Worm (Caenorhabditis elegans): Measurements from ENCODE around the gene fbxb-118.

The fbxb-118 gene

DNA sequence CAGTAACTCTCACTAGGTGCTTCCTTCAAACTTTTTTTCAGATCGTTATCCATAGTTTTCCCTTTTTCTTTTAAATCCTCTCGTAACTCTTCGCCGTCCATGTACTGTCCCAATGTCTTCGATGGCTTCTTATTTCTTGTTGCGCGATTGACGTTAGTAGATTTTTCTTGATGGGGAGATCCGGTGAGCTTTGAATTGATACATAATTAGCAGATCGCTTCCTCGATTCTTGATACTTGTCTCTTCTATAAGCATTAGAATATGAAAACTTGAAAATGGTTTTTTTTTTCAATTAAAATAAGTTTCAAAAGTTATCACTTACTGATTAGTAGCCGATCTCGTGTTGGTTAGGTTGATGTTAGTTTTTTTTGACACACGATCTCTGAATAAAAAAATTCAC is 18.5 kb downstream of the fbxb-118 start, which contains the start of gene K07D4.2:
Gene K07D4.2 (minus strand): TSS at position 101 of the 400 bp plus-strand sequence.
- TF ChIP-seq ceh-88 (GFP tag; IDR thresholded peaks at IDR 0.05) (no peak), efl-1 (optimal IDR thresholded peaks at IDR 0.05) (no peak), efl-1 (GFP tag; optimal IDR thresholded peaks at IDR 0.05 in 1 of 2) (no peak), fkh-10 (GFP tag; optimal IDR thresholded peaks at IDR 0.05) (no peak), pag-3 (tag; optimal IDR thresholded peaks at IDR 0.05; ENCODE audit: borderline replicate concordance, insufficient read depth) (no peak), ama-1 (optimal IDR thresholded peaks at IDR 0.05) (no peak), jun-1 (tag; optimal IDR thresholded peaks at IDR 0.05) (no peak), nhr-47 (tag; optimal IDR thresholded peaks at IDR 0.05) (no peak), ztf-4 (tag; optimal IDR thresholded peaks at IDR 0.05) (no peak), sox-4 (tag; optimal IDR thresholded peaks at IDR 0.05) (no peak), C16A3.4 (tag; optimal IDR thresholded peaks at IDR 0.05) (no peak), snu-23 (GFP tag; optimal IDR thresholded peaks at IDR 0.05) (no peak), hlh-4 (tag; optimal IDR thresholded peaks at IDR 0.05) (no peak), unc-86 (tag; optimal IDR thresholded peaks at IDR 0.05) (no peak), lin-15B (tag; optimal IDR thresholded peaks at IDR 0.05) (no peak), nhr-28 (tag; optimal IDR thresholded peaks at IDR 0.05) (no peak), nhr-20 (tag; optimal IDR thresholded peaks at IDR 0.05) (no peak), nhr-71 (tag; optimal IDR thresholded peaks at IDR 0.05) (no peak), efl-3 (GFP tag; optimal IDR thresholded peaks at IDR 0.05) (no peak), hlh-17 (GFP tag; optimal IDR thresholded peaks at IDR 0.05; ENCODE audit: borderline replicate concordance) (no peak)

DNA sequence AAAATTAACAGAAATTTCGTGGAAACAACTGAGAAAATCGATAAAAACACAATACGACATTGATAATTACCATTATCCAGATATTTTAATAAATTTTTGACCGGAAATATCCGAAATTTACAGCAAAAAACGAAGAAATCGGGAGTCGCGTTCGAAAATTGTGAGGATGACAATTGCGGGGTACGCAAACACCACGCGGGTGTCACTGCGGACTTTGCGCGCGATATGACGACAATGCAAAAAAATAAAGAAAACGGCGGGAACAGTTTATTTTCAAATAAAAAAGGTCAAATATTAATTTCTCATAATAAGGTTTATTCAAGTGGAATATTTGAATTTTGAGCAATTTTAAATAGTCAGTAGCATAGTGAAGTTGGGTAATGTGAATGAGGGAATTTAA is 19.5 kb downstream of the fbxb-118 start, which contains the start of gene rpn-11:
Gene rpn-11 (minus strand): TSS at position 198 of the 400 bp plus-strand sequence.
- TF ChIP-seq ztf-4 (tag; optimal IDR thresholded peaks at IDR 0.05), result peak; percentile 62
- peak; percentile 81 for TF ChIP-seq grh-1 (GFP tag; IDR thresholded peaks at IDR 0.05)
- TF ChIP-seq tlp-1 (tag; optimal IDR thresholded peaks at IDR 0.05), result no peak
- TF ChIP-seq ceh-88 (GFP tag; IDR thresholded peaks at IDR 0.05), result peak; percentile 64; the same call in 1 of the 2 replicates
- peak; percentile 85 for TF ChIP-seq fkh-10 (GFP tag; optimal IDR thresholded peaks at IDR 0.05)
- peak; percentile 94 for TF ChIP-seq nhr-71 (tag; optimal IDR thresholded peaks at IDR 0.05)
- no peak for TF ChIP-seq nhr-76 (tag; optimal IDR thresholded peaks at IDR 0.05)
- TF ChIP-seq jun-1 (tag; optimal IDR thresholded peaks at IDR 0.05), result peak; percentile 71
- TF ChIP-seq hlh-17 (GFP tag; optimal IDR thresholded peaks at IDR 0.05; ENCODE audit: borderline replicate concordance), result no peak
- peak; percentile 79 for TF ChIP-seq pax-3 (tag; optimal IDR thresholded peaks at IDR 0.05)
- TF ChIP-seq ceh-82 (tag; optimal IDR thresholded peaks at IDR 0.05), result peak; percentile 79 to 92 (median 87)
- no peak for TF ChIP-seq alr-1 (tag; optimal IDR thresholded peaks at IDR 0.05; ENCODE audit: borderline replicate concordance)
- TF ChIP-seq mab-9 (GFP tag; IDR thresholded peaks at IDR 0.05), result peak; percentile 75
- peak; percentile 91 for TF ChIP-seq tbx-2 (tag; optimal IDR thresholded peaks at IDR 0.05)
- TF ChIP-seq nhr-47 (tag; optimal IDR thresholded peaks at IDR 0.05), result peak; percentile 94
- peak; percentile 98 for TF ChIP-seq lin-35 (GFP tag; optimal IDR thresholded peaks at IDR 0.05)
- no peak for TF ChIP-seq ets-5 (GFP tag; IDR thresholded peaks at IDR 0.05)
- TF ChIP-seq pag-3 (tag; optimal IDR thresholded peaks at IDR 0.05; ENCODE audit: borderline replicate concordance, insufficient read depth), result no peak
- peak; percentile 8 for TF ChIP-seq ceh-90 (tag; optimal IDR thresholded peaks at IDR 0.05)
- TF ChIP-seq vab-15 (tag; optimal IDR thresholded peaks at IDR 0.05), result peak; percentile 12
- TF ChIP-seq nhr-12 (tag; optimal IDR thresholded peaks at IDR 0.05), result no peak
- TF ChIP-seq Y116A8C.19 (tag; optimal IDR thresholded peaks at IDR 0.05; ENCODE audit: borderline replicate concordance), result peak; percentile 13
- peak; percentile 92 for TF ChIP-seq nhr-85 (tag)
- TF ChIP-seq sup-37 (GFP tag; optimal IDR thresholded peaks at IDR 0.05), result peak; percentile 31
- peak in 2 of 6 experiments; percentile 62 to 67 for TF ChIP-seq elt-3 (tag; optimal IDR thresholded peaks at IDR 0.05)
- peak; percentile 80 for TF ChIP-seq elt-2 (tag; optimal IDR thresholded peaks at IDR 0.05)
- peak; percentile 98 for TF ChIP-seq F16B12.6 (tag; optimal IDR thresholded peaks at IDR 0.05)
- TF ChIP-seq fkh-4 (tag; optimal IDR thresholded peaks at IDR 0.05; ENCODE audit: borderline replicate concordance), result peak; percentile 64
- TF ChIP-seq C34B4.2 (tag; optimal IDR thresholded peaks at IDR 0.05), result no peak
- TF ChIP-seq unc-130 (tag; optimal IDR thresholded peaks at IDR 0.05), result peak; percentile 28
- peak; percentile 90 for TF ChIP-seq snu-23 (GFP tag; optimal IDR thresholded peaks at IDR 0.05)
- TF ChIP-seq aha-1 (tag; optimal IDR thresholded peaks at IDR 0.05), result no peak
- TF ChIP-seq zip-4 (GFP tag; optimal IDR thresholded peaks at IDR 0.05), result peak; percentile 65
- TF ChIP-seq nhr-19 (GFP tag; conservative IDR thresholded peaks at IDR 0.05), result peak; percentile 88
- TF ChIP-seq zag-1 (tag; optimal IDR thresholded peaks at IDR 0.05), result no peak
- TF ChIP-seq irx-1 (tag; optimal IDR thresholded peaks at IDR 0.05), result peak; percentile 75
- peak; percentile 86 for TF ChIP-seq unc-86 (tag; optimal IDR thresholded peaks at IDR 0.05)
- peak; percentile 94 to 95 for TF ChIP-seq lsy-2 (tag; optimal IDR thresholded peaks at IDR 0.05)
- peak; percentile 88 for TF ChIP-seq dsc-1 (tag; optimal IDR thresholded peaks at IDR 0.05)
- TF ChIP-seq sox-4 (tag; optimal IDR thresholded peaks at IDR 0.05), result peak; percentile 78
- TF ChIP-seq snpc-4 (tag; optimal IDR thresholded peaks at IDR 0.05), result peak; percentile 47

Data from whole organism, L1 larva.